Worm (Caenorhabditis elegans) whole organism, midembryonic: ENCODE results near the gene enol-1.

Experiments used
- med-1 ChIP-seq: sonication (generic microtip); optimal IDR thresholded peaks from 2 replicates; lab custom pipeline; 2017; ENCODE audit warnings: missing genetic modification characterization, mild to moderate bottlenecking, missing compliant biosample characterization, antibody characterized with exemption, missing genetic modification reagents; ENCODE audit not compliant: insufficient read depth
- ztf-29 ChIP-seq: fragments of 200-800 bp; sonication (Bioruptor generic); IDR thresholded peaks from 2 replicates; pipeline ENCODE4 v1.3.6; 2022; ENCODE audit warnings: missing genetic modification reagents, missing genetic modification characterization, missing compliant biosample characterization

- no peak for TF ChIP-seq med-1
- no peak for TF ChIP-seq ztf-29 (GFP tag; lab: Robert Waterston, UW)
Measured at ce11 chrII:8969251-8970183, 38.7 kb downstream of the enol-1 start, which contains the start of the genes szy-20 and C18E9.5.
